Worm (Caenorhabditis elegans) whole organism, young adult: Measurements from ENCODE around the gene dep-1.

Experiments
- F22D6.2 ChIP-seq: sonication (generic microtip); optimal IDR thresholded peaks from 2 replicates; lab custom pipeline; 2016; ENCODE audit warnings: mild to moderate bottlenecking, missing genetic modification characterization, missing compliant biosample characterization
- ama-1 ChIP-seq, 3 experiments: fragments of 150-350 bp in 1 of 3; sonication (generic microtip) in 2 of 3; optimal IDR thresholded peaks; 2 replicates each; lab custom pipeline; 2014 to 2018; ENCODE audit warnings: missing biosample characterization in 2 of 3, missing genetic modification characterization in 2 of 3, missing genetic modification reagents in 2 of 3
- bed-1 ChIP-seq: fragments of 200-800 bp; sonication (Bioruptor generic); IDR thresholded peaks from 2 replicates; pipeline ENCODE4 v1.3.6; 2022; ENCODE audit warnings: missing genetic modification reagents, missing genetic modification characterization, missing compliant biosample characterization
- bed-2 ChIP-seq: fragments of 200-800 bp; sonication (Bioruptor generic); IDR thresholded peaks from 2 replicates; pipeline ENCODE4 v1.3.6; 2022; ENCODE audit warnings: missing genetic modification reagents, missing genetic modification characterization, missing compliant biosample characterization
- nfya-1 ChIP-seq: sonication (generic microtip); optimal IDR thresholded peaks from 2 replicates; lab custom pipeline; 2017; ENCODE audit warnings: antibody characterized with exemption, missing compliant biosample characterization, missing genetic modification characterization, borderline replicate concordance; ENCODE audit not compliant: insufficient read depth
- pha-4 ChIP-seq: fragments of 150-350 bp; sonication (generic microtip); optimal IDR thresholded peaks from 2 replicates; lab custom pipeline; 2014; ENCODE audit warnings: missing biosample characterization, missing genetic modification reagents, missing genetic modification characterization
- repo-1 ChIP-seq: sonication (generic microtip); optimal IDR thresholded peaks from 2 replicates; lab custom pipeline; 2017; ENCODE audit warnings: mild to moderate bottlenecking, missing genetic modification characterization, missing compliant biosample characterization
- unc-62 ChIP-seq: fragments of 150-350 bp; optimal IDR thresholded peaks from 2 replicates; lab custom pipeline; 2014; ENCODE audit warnings: missing biosample characterization, missing genetic modification reagents, missing genetic modification characterization
- ztf-28 ChIP-seq: fragments of 200-800 bp; sonication (Bioruptor generic); IDR thresholded peaks from 2 replicates; pipeline ENCODE4 v1.3.6; 2022; ENCODE audit warnings: missing genetic modification reagents, missing genetic modification characterization, missing compliant biosample characterization
- ztf-3 ChIP-seq: fragments of 200-800 bp; sonication (Bioruptor generic); optimal IDR thresholded peaks from 2 replicates; lab custom pipeline; 2018; ENCODE audit warnings: mild to moderate bottlenecking, missing genetic modification characterization, missing compliant biosample characterization

- no peak for TF ChIP-seq bed-2
- TF ChIP-seq pha-4 = no peak
- no peak for TF ChIP-seq ztf-28 (GFP tag; lab: Robert Waterston, UW)
- TF ChIP-seq F22D6.2 (tag; lab: Kevin White, UChicago) = no peak
- TF ChIP-seq repo-1 (tag; lab: Kevin White, UChicago) = no peak
- no peak for TF ChIP-seq ztf-3 (GFP tag; lab: Kevin White, UChicago)
- TF ChIP-seq unc-62 (GFP tag; lab: Kevin White, UChicago) = no peak
- TF ChIP-seq ama-1 (optimal IDR thresholded peaks at IDR 0.05; lab: Kevin White, UChicago) = no peak
- TF ChIP-seq ama-1 (GFP tag; optimal IDR thresholded peaks at IDR 0.05; lab: Kevin White, UChicago) = no peak
- no peak for TF ChIP-seq bed-1 (GFP tag; lab: Robert Waterston, UW)
- no peak for TF ChIP-seq nfya-1
Observed at ce11 chrII:9017628-9018027, 2.0 kb downstream of the dep-1 start.
